Worm (Caenorhabditis elegans): Measurements from ENCODE around the gene F49E11.2.

DNA sequence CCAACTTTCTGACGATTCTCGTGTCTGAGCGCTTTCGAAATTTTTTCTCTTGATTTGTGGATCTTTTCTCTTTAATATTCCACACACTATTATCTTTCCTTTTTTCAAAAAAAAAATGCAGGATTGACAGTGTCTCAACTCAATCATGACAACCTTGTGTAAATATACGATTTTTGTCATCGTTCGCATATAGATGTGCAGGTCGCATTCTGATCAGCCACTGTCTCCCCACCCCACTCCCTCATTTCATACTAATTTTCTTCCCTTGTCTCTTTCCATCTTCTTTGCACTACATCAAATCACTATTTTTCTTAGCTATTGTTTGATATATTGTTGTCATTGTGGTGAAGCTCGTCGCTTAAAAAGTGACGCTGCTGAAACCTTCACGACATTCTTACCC, 3.5 kb downstream of the F49E11.2 start:
- TF ChIP-seq lsy-2 (tag; optimal IDR thresholded peaks at IDR 0.05) (no peak), ztf-11 (tag; optimal IDR thresholded peaks at IDR 0.05) (no peak), unc-130 (tag; optimal IDR thresholded peaks at IDR 0.05) (no peak), jun-1 (tag; optimal IDR thresholded peaks at IDR 0.05) (no peak)

Measured in whole organism, L1 larva.